Fruit fly (Drosophila melanogaster) Kc167 (cell line): Measurements from ENCODE around the gene inc.

Source experiments
- Myc ChIP-seq: fragments of >200 bp; optimal IDR thresholded peaks from 2 replicates; lab custom pipeline; 2017; ENCODE audit warnings: missing external identifiers
- Sin3A ChIP-seq: fragments of >200 bp; optimal IDR thresholded peaks from 2 replicates; lab custom pipeline; 2018; ENCODE audit warnings: missing external identifiers
- h ChIP-seq: fragments of >200 bp; optimal IDR thresholded peaks from 3 replicates; lab custom pipeline; 2018; ENCODE audit warnings: missing external identifiers
- insv ChIP-seq: fragments of >200 bp; optimal IDR thresholded peaks from 3 replicates; lab custom pipeline; 2018; ENCODE audit warnings: missing external identifiers
- psq ChIP-seq: fragments of >200 bp; optimal IDR thresholded peaks from 2 replicates; lab custom pipeline; 2017; ENCODE audit warnings: missing external identifiers
- ttk ChIP-seq: sonication (Bioruptor generic); optimal IDR thresholded peaks from 2 replicates; lab custom pipeline; 2017; ENCODE audit warnings: missing external identifiers

DNA sequence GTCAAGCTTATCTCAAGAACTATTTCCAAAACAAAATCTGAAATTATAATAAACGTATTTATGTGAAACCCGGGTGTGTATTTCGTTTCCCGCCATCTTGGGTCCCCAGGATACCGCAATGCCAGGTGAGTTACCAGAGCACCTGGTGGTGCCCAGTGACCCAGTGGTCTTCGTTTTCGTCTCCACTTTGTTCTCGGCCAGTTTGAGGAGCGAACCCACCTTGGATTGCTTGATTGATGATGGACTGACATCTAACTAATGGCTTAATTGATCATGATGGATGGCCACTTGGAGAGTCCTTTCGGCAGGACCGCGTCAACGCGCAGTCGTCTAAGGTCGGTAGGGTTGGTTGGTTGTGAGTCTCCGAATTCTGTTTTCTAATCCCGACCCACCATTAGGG, 31.1 kb upstream of the inc start, which contains the start of gene Gr2a:
- TF ChIP-seq h (lab: Kevin White, UChicago) = no peak
- TF ChIP-seq psq (lab: Kevin White, UChicago) = no peak
- TF ChIP-seq Myc = no peak
- TF ChIP-seq insv (lab: Kevin White, UChicago) = no peak
- TF ChIP-seq Sin3A = no peak
- no peak for TF ChIP-seq ttk (lab: Kevin White, UChicago)
